Worm (Caenorhabditis elegans) whole organism, early embryonic: Measurements from ENCODE around the gene fbxb-47.

Experiments
- B0310.2 ChIP-seq: sonication (generic microtip); optimal IDR thresholded peaks from 2 replicates; lab custom pipeline; 2016; ENCODE audit warnings: mild to moderate bottlenecking, missing genetic modification characterization, missing compliant biosample characterization
- F13C5.2 ChIP-seq: sonication (generic microtip); optimal IDR thresholded peaks from 2 replicates; lab custom pipeline; 2017; ENCODE audit warnings: mild to moderate bottlenecking, missing genetic modification characterization, inconsistent platforms, missing compliant biosample characterization
- aly-1 ChIP-seq: sonication (generic microtip); optimal IDR thresholded peaks from 2 replicates; lab custom pipeline; 2016; ENCODE audit warnings: missing genetic modification characterization, missing compliant biosample characterization
- ama-1 ChIP-seq: fragments of 150-350 bp; optimal IDR thresholded peaks from 2 replicates; lab custom pipeline; 2014
- ceh-13 ChIP-seq: fragments of 200-800 bp; sonication (Bioruptor generic); optimal IDR thresholded peaks from 2 replicates; lab custom pipeline; 2018; ENCODE audit warnings: mild to moderate bottlenecking, missing genetic modification characterization, missing compliant biosample characterization
- ceh-36 ChIP-seq: sonication (generic microtip); optimal IDR thresholded peaks from 2 replicates; lab custom pipeline; 2016; ENCODE audit warnings: missing genetic modification characterization, inconsistent platforms, missing compliant biosample characterization
- ets-7 ChIP-seq: sonication (generic microtip); optimal IDR thresholded peaks from 2 replicates; lab custom pipeline; 2016; ENCODE audit warnings: missing genotype, missing genetic modification characterization, missing compliant biosample characterization
- flt-1 ChIP-seq: fragments of 200-800 bp; sonication (Bioruptor generic); IDR thresholded peaks from 2 replicates; pipeline ENCODE4 v1.3.6; 2022; ENCODE audit warnings: missing genetic modification characterization, missing compliant biosample characterization
- hmbx-1 ChIP-seq: sonication (generic microtip); optimal IDR thresholded peaks from 2 replicates; lab custom pipeline; 2016; ENCODE audit warnings: mild to moderate bottlenecking, missing genetic modification characterization, missing compliant biosample characterization
- hmg-4 ChIP-seq: fragments of 200-800 bp; sonication (Bioruptor generic); optimal IDR thresholded peaks from 2 replicates; lab custom pipeline; 2018; ENCODE audit warnings: mild to moderate bottlenecking, missing genetic modification characterization, missing compliant biosample characterization
- hnd-1 ChIP-seq: sonication (generic microtip); optimal IDR thresholded peaks from 2 replicates; lab custom pipeline; 2016; ENCODE audit warnings: missing genetic modification characterization, missing compliant biosample characterization
- pes-1 ChIP-seq: fragments of 200-800 bp; sonication (Bioruptor generic); IDR thresholded peaks from 2 replicates; pipeline ENCODE4 v1.3.6; 2022; ENCODE audit warnings: missing genetic modification reagents, missing genetic modification characterization, missing compliant biosample characterization
- scrt-1 ChIP-seq: fragments of 200-800 bp; sonication (Bioruptor generic); IDR thresholded peaks from 2 replicates; pipeline ENCODE4 v1.3.6; 2022; ENCODE audit warnings: missing genetic modification characterization, missing compliant biosample characterization
- sea-1 ChIP-seq: fragments of 200-800 bp; sonication (Bioruptor generic); conservative IDR thresholded peaks from 2 replicates; pipeline ENCODE4 v1.3.6; 2022; ENCODE audit warnings: missing genetic modification characterization, missing compliant biosample characterization
- tbx-11 ChIP-seq: fragments of 200-800 bp; sonication (Bioruptor generic); IDR thresholded peaks from 2 replicates; pipeline ENCODE4 v1.3.6; 2022; ENCODE audit warnings: missing genetic modification characterization, missing compliant biosample characterization
- tbx-37 ChIP-seq: fragments of 200-800 bp; sonication (Bioruptor generic); conservative IDR thresholded peaks from 2 replicates; pipeline ENCODE4 v1.3.6; 2022; ENCODE audit warnings: missing genetic modification reagents, missing genetic modification characterization, missing compliant biosample characterization
- tra-4 ChIP-seq: sonication (generic microtip); optimal IDR thresholded peaks from 2 replicates; lab custom pipeline; 2017; ENCODE audit warnings: missing genetic modification characterization, missing compliant biosample characterization

fbxb-47 gene

DNA sequence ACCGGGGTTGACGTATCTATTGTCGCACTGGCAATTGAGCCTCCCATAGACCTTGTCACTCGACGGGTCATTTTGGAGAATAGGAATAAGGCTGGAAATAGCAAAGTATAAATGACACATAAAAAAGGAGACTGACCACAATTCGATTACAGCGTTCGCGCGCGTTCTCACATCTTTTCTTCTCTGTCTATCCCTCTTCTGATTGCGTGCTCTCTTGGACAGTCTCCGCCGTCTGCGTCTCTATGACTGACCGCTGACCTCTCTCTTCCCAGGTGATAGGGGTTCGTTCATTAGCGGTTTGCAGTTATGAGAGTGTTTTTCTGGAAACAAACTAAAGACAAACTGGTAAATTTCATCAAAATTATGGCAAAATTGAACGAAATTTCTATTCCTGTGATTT is 33.1 kb upstream of the fbxb-47 start, which contains the start of gene ceh-83:
TSS of gene ceh-83 (minus strand) at position 181 of the 400 bp plus-strand sequence.
- TF ChIP-seq sea-1 (GFP tag; lab: Robert Waterston, UW), result no peak
- TF ChIP-seq hnd-1 (tag; lab: Kevin White, UChicago), result no peak
- no peak for TF ChIP-seq F13C5.2 (tag; lab: Kevin White, UChicago)
- no peak for TF ChIP-seq tbx-11 (GFP tag; lab: Robert Waterston, UW)
- no peak for TF ChIP-seq B0310.2 (tag; lab: Kevin White, UChicago)
- TF ChIP-seq ceh-36 (tag; lab: Kevin White, UChicago), result no peak
- no peak for TF ChIP-seq ets-7 (tag; lab: Kevin White, UChicago)

DNA sequence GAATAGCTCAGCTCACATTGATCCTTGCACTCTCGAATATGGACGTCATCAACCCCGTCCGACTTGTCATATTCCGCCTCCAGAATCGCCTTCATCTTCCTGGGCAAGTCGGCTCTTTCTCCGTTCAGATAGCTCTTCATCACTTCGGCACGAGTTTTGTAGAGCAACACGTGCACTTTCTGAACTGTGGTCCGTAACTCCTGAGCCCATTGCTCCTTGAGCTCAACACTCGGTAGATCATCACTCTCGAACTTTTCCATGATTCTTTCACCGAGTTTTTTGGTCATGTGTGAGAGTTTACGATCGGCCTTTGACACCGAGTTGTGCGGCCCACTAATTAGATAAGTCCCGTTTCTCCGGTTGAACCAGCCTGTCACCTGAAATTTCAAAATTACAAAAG is 31.9 kb upstream of the fbxb-47 start:
- TF ChIP-seq hmg-4 (GFP tag; lab: Kevin White, UChicago) (no peak), sea-1 (GFP tag; lab: Robert Waterston, UW) (no peak), hnd-1 (tag; lab: Kevin White, UChicago) (no peak), ceh-36 (tag; lab: Kevin White, UChicago) (no peak), tbx-37 (no peak), tbx-11 (GFP tag; lab: Robert Waterston, UW) (no peak), tra-4 (tag; lab: Kevin White, UChicago) (no peak), pes-1 (GFP tag; lab: Robert Waterston, UW) (no peak)

DNA sequence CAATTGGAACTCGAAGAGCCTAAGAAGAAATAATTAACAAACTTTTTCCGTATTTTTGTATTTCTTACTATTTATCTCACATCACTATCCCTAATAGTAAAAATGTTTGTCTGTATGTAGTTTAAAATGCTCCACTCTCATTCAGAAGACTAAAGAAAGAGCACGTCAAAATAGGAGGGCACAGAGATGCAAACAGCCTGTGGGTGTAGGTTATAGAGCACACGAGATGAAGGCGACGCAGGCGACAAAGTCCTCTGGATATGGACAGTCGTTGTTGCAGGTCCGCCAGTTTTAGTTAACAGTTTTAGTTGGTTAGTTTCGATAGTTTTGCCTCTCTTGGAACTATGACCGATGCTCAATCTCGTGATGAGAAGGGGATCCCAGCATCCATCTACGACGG is 28.7 kb upstream of the fbxb-47 start, which contains the start of gene ceh-82:
TSS of gene ceh-82 (plus strand) at position 301 of the 400 bp plus-strand sequence.
- TF ChIP-seq F13C5.2 (tag; lab: Kevin White, UChicago) (no peak), B0310.2 (tag; lab: Kevin White, UChicago) (no peak), hmbx-1 (tag; lab: Kevin White, UChicago) (no peak), pes-1 (GFP tag; lab: Robert Waterston, UW) (no peak), flt-1 (GFP tag; lab: Robert Waterston, UW) (no peak), tra-4 (tag; lab: Kevin White, UChicago) (no peak), hnd-1 (tag; lab: Kevin White, UChicago) (no peak)

DNA sequence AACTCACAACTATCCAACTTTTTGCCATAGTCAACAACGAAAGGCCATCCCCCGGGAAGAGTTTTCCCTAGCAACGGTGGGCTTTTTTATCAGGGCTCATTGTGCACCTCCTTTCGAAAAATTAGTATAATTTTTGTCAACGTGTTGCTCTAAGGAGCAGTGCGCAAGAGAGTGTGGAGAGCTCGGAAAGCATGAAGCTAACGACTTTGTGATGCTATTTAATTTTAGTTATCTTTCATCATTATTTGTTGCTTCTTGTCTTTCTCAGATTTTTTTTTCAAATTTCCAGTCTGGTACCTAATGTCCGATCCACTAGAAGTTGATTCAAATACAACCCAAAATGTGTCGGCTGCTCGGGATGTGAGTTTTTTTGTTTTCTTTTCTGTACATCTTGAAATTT is 26.8 kb upstream of the fbxb-47 start, which contains the start of gene ceh-81:
TSS of gene ceh-81 (plus strand) at position 301 of the 400 bp plus-strand sequence.
- TF ChIP-seq tra-4 (tag; lab: Kevin White, UChicago) (no peak), tbx-11 (GFP tag; lab: Robert Waterston, UW) (no peak), ceh-13 (GFP tag; lab: Kevin White, UChicago) (no peak), aly-1 (tag; lab: Kevin White, UChicago) (no peak), B0310.2 (tag; lab: Kevin White, UChicago) (no peak), F13C5.2 (tag; lab: Kevin White, UChicago) (no peak), flt-1 (GFP tag; lab: Robert Waterston, UW) (no peak), hmg-4 (GFP tag; lab: Kevin White, UChicago) (no peak)

DNA sequence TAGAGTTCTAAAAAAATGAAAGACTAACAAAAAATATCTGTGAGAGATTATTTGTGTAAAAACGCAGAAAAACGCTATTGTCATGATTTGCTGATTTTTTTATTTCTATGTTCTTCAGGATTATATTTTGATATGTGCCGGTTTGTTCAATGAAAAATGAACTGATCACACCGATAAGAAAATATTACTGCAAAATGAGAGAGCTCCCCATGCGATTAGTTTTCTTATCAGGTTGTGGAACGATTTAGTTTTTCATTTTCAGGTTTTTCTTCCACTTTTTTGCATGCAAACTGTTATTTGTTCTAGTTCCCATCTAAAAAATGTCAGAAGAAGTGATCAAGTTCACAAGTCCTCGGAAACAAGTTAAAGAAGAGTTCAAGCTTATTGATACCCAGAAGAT is 25.0 kb upstream of the fbxb-47 start, which contains the start of gene btb-9:
TSS of gene btb-9 (plus strand) at position 254 of the 400 bp plus-strand sequence.
- TF ChIP-seq ceh-36 (tag; lab: Kevin White, UChicago), result no peak
- TF ChIP-seq ceh-13 (GFP tag; lab: Kevin White, UChicago), result no peak
- no peak for TF ChIP-seq B0310.2 (tag; lab: Kevin White, UChicago)
- no peak for TF ChIP-seq F13C5.2 (tag; lab: Kevin White, UChicago)
- no peak for TF ChIP-seq hnd-1 (tag; lab: Kevin White, UChicago)
- no peak for TF ChIP-seq flt-1 (GFP tag; lab: Robert Waterston, UW)
- TF ChIP-seq ets-7 (tag; lab: Kevin White, UChicago), result no peak

- TF ChIP-seq sea-1 (GFP tag; lab: Robert Waterston, UW), result no peak
- no peak for TF ChIP-seq scrt-1 (GFP tag; lab: Robert Waterston, UW)
- no peak for TF ChIP-seq flt-1 (GFP tag; lab: Robert Waterston, UW)
- TF ChIP-seq tbx-11 (GFP tag; lab: Robert Waterston, UW), result no peak
Measured at ce11 chrII:1725735-1726134, 22.5 kb upstream of the fbxb-47 start, which contains the start of gene F45C12.17. F45C12.17 (plus strand) TSS chrII:1726111.

DNA sequence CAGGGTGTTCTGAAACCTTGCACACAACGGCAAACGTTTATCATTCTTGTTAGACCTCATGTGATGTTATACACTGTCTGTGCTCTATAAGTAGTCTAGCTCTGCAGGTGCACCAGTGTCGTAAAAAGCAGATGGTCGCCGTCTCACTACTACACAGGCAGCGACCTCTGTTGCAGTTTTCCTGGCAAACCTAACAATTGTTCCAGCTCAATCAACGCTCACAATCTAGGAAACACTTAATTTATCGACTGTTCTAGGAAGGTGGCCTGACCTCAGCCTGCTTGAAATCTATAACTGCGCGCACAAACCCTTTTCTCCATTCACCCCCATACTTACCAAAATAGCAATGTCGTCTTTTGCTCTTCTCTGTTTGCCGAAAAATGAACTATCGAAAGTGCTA is 21.1 kb upstream of the fbxb-47 start, which contains the start of gene fbxb-11:
TSS of gene fbxb-11 (plus strand) at position 301 of the 400 bp plus-strand sequence.
- TF ChIP-seq ceh-36 (tag; lab: Kevin White, UChicago) (no peak), ceh-13 (GFP tag; lab: Kevin White, UChicago) (no peak), ama-1 (no peak), tra-4 (tag; lab: Kevin White, UChicago) (no peak), B0310.2 (tag; lab: Kevin White, UChicago) (no peak), tbx-11 (GFP tag; lab: Robert Waterston, UW) (no peak), flt-1 (GFP tag; lab: Robert Waterston, UW) (no peak), F13C5.2 (tag; lab: Kevin White, UChicago) (no peak), sea-1 (GFP tag; lab: Robert Waterston, UW) (no peak), hmg-4 (GFP tag; lab: Kevin White, UChicago) (no peak), aly-1 (tag; lab: Kevin White, UChicago) (no peak), pes-1 (GFP tag; lab: Robert Waterston, UW) (no peak), scrt-1 (GFP tag; lab: Robert Waterston, UW) (no peak), hnd-1 (tag; lab: Kevin White, UChicago) (no peak), ets-7 (tag; lab: Kevin White, UChicago) (no peak)

- no peak for TF ChIP-seq ceh-36 (tag; lab: Kevin White, UChicago)
- TF ChIP-seq ceh-13 (GFP tag; lab: Kevin White, UChicago), result no peak
- no peak for TF ChIP-seq ama-1
- no peak for TF ChIP-seq hmg-4 (GFP tag; lab: Kevin White, UChicago)
- TF ChIP-seq flt-1 (GFP tag; lab: Robert Waterston, UW), result no peak
- no peak for TF ChIP-seq tra-4 (tag; lab: Kevin White, UChicago)
- TF ChIP-seq pes-1 (GFP tag; lab: Robert Waterston, UW), result no peak
- no peak for TF ChIP-seq aly-1 (tag; lab: Kevin White, UChicago)
- TF ChIP-seq tbx-11 (GFP tag; lab: Robert Waterston, UW), result no peak
- no peak for TF ChIP-seq B0310.2 (tag; lab: Kevin White, UChicago)
- TF ChIP-seq sea-1 (GFP tag; lab: Robert Waterston, UW), result no peak
- TF ChIP-seq tbx-37, result no peak
- no peak for TF ChIP-seq scrt-1 (GFP tag; lab: Robert Waterston, UW)
- no peak for TF ChIP-seq ets-7 (tag; lab: Kevin White, UChicago)
- TF ChIP-seq hmbx-1 (tag; lab: Kevin White, UChicago), result no peak
- no peak for TF ChIP-seq hnd-1 (tag; lab: Kevin White, UChicago)
- TF ChIP-seq F13C5.2 (tag; lab: Kevin White, UChicago), result no peak
Measured at ce11 chrII:1722394-1722793, 19.1 kb upstream of the fbxb-47 start, which contains the start of the genes fbxb-5 and btb-8. fbxb-5 (minus strand) TSS chrII:1722494. btb-8 (plus strand) TSS chrII:1722770.
